Fruit fly (Drosophila melanogaster) Kc167 (cell line): ENCODE measurements around the gene CG14341.

ENCODE experiments used
- Myc ChIP-seq: fragments of >200 bp; optimal IDR thresholded peaks from 2 replicates; lab custom pipeline; 2017; ENCODE audit warnings: missing external identifiers
- Sin3A ChIP-seq: fragments of >200 bp; optimal IDR thresholded peaks from 2 replicates; lab custom pipeline; 2018; ENCODE audit warnings: missing external identifiers
- h ChIP-seq: fragments of >200 bp; optimal IDR thresholded peaks from 3 replicates; lab custom pipeline; 2018; ENCODE audit warnings: missing external identifiers
- insv ChIP-seq: fragments of >200 bp; optimal IDR thresholded peaks from 3 replicates; lab custom pipeline; 2018; ENCODE audit warnings: missing external identifiers
- psq ChIP-seq: fragments of >200 bp; optimal IDR thresholded peaks from 2 replicates; lab custom pipeline; 2017; ENCODE audit warnings: missing external identifiers
- ttk ChIP-seq: sonication (Bioruptor generic); optimal IDR thresholded peaks from 2 replicates; lab custom pipeline; 2017; ENCODE audit warnings: missing external identifiers

CG14341 gene

dm6 chr2L:1166326-1166725 lies at the start of gene CG14341:
CG14341 (plus strand) TSS chr2L:1166506.
- TF ChIP-seq psq (no peak), h (no peak), Myc (lab: Kevin White, UChicago) (no peak), Sin3A (lab: Kevin White, UChicago) (no peak), ttk (lab: Kevin White, UChicago) (no peak)

dm6 chr2L:1116661-1117322 lies 49.5 kb upstream of the CG14341 start:
- no peak for TF ChIP-seq insv (lab: Kevin White, UChicago)
- no peak for TF ChIP-seq Sin3A (lab: Kevin White, UChicago)
- TF ChIP-seq Myc (lab: Kevin White, UChicago) = no peak
- TF ChIP-seq h = peak; percentile 3

- TF ChIP-seq h = no peak
- no peak for TF ChIP-seq ttk (lab: Kevin White, UChicago)
- no peak for TF ChIP-seq Sin3A (lab: Kevin White, UChicago)
- no peak for TF ChIP-seq insv (lab: Kevin White, UChicago)
- TF ChIP-seq psq = no peak
- TF ChIP-seq Myc (lab: Kevin White, UChicago) = no peak
Measured at dm6 chr2L:1118149-1118548, 48.2 kb upstream of the CG14341 start.

- TF ChIP-seq h = no peak
- no peak for TF ChIP-seq psq
- TF ChIP-seq Sin3A (lab: Kevin White, UChicago) = no peak
- TF ChIP-seq ttk (lab: Kevin White, UChicago) = no peak
- TF ChIP-seq insv (lab: Kevin White, UChicago) = no peak
- TF ChIP-seq Myc (lab: Kevin White, UChicago) = no peak
Measured at dm6 chr2L:1118880-1119809, 47.2 kb upstream of the CG14341 start.

dm6 chr2L:1120206-1120902 lies 46.0 kb upstream of the CG14341 start:
- no peak for TF ChIP-seq psq
- TF ChIP-seq ttk (lab: Kevin White, UChicago) = no peak
- TF ChIP-seq Myc (lab: Kevin White, UChicago) = no peak
- no peak for TF ChIP-seq insv (lab: Kevin White, UChicago)
- no peak for TF ChIP-seq Sin3A (lab: Kevin White, UChicago)
- no peak for TF ChIP-seq h

dm6 chr2L:1121942-1122710 lies 44.2 kb upstream of the CG14341 start:
- no peak for TF ChIP-seq insv (lab: Kevin White, UChicago)
- TF ChIP-seq psq = no peak
- TF ChIP-seq Sin3A (lab: Kevin White, UChicago) = no peak
- no peak for TF ChIP-seq ttk (lab: Kevin White, UChicago)
- no peak for TF ChIP-seq Myc (lab: Kevin White, UChicago)
- no peak for TF ChIP-seq h

- TF ChIP-seq h (no peak), Myc (lab: Kevin White, UChicago) (no peak), psq (no peak), insv (lab: Kevin White, UChicago) (no peak), ttk (lab: Kevin White, UChicago) (no peak), Sin3A (lab: Kevin White, UChicago) (no peak)
Measured at dm6 chr2L:1122711-1122960, 43.7 kb upstream of the CG14341 start.

dm6 chr2L:1123078-1123818 lies 43.1 kb upstream of the CG14341 start:
- TF ChIP-seq ttk (lab: Kevin White, UChicago) (no peak), h (no peak), Myc (lab: Kevin White, UChicago) (no peak), psq (no peak), Sin3A (lab: Kevin White, UChicago) (no peak), insv (lab: Kevin White, UChicago) (no peak)

- TF ChIP-seq psq (no peak), h (no peak), ttk (lab: Kevin White, UChicago) (no peak), insv (lab: Kevin White, UChicago) (no peak), Sin3A (lab: Kevin White, UChicago) (no peak), Myc (lab: Kevin White, UChicago) (no peak)
Measured at dm6 chr2L:1124265-1124664, 42.0 kb upstream of the CG14341 start.

dm6 chr2L:1125437-1125836 lies 40.9 kb upstream of the CG14341 start:
- TF ChIP-seq Sin3A (lab: Kevin White, UChicago) (no peak), Myc (lab: Kevin White, UChicago) (no peak), ttk (lab: Kevin White, UChicago) (no peak), h (no peak), insv (lab: Kevin White, UChicago) (no peak)

- TF ChIP-seq ttk (lab: Kevin White, UChicago) (no peak), Sin3A (lab: Kevin White, UChicago) (no peak), insv (lab: Kevin White, UChicago) (no peak), h (no peak), psq (no peak), Myc (lab: Kevin White, UChicago) (no peak)
Measured at dm6 chr2L:1126527-1126926, 39.8 kb upstream of the CG14341 start.
